Worm (Caenorhabditis elegans) whole organism, young adult: ENCODE results near the gene pmt-1.

Experiments
- B0261.1 ChIP-seq: sonication (generic microtip); optimal IDR thresholded peaks from 2 replicates; lab custom pipeline; 2016; ENCODE audit warnings: mild to moderate bottlenecking, missing genetic modification characterization, moderate library complexity, missing compliant biosample characterization
- C06A6.2 ChIP-seq: fragments of 200-800 bp; sonication (Bioruptor generic); conservative IDR thresholded peaks from 2 replicates; pipeline ENCODE4 v1.3.6; 2022; ENCODE audit warnings: missing genetic modification characterization, missing compliant biosample characterization
- D2030.7 ChIP-seq: fragments of 200-800 bp; sonication (Bioruptor generic); IDR thresholded peaks from 2 replicates; pipeline ENCODE4 v1.3.6; 2022; ENCODE audit warnings: missing genetic modification reagents, missing genetic modification characterization, missing compliant biosample characterization
- F22D6.2 ChIP-seq: sonication (generic microtip); optimal IDR thresholded peaks from 2 replicates; lab custom pipeline; 2016; ENCODE audit warnings: mild to moderate bottlenecking, missing genetic modification characterization, missing compliant biosample characterization
- F37B4.10 ChIP-seq: fragments of 200-800 bp; sonication (Bioruptor generic); IDR thresholded peaks from 2 replicates; pipeline ENCODE4 v1.3.6; 2022; ENCODE audit warnings: missing genetic modification characterization, missing compliant biosample characterization
- F39B2.1 ChIP-seq: fragments of 200-800 bp; sonication (Bioruptor generic); IDR thresholded peaks from 2 replicates; pipeline ENCODE4 v1.3.6; 2022; ENCODE audit warnings: missing genetic modification reagents, missing genetic modification characterization, missing compliant biosample characterization
- F52B5.7 ChIP-seq: sonication (generic microtip); optimal IDR thresholded peaks from 2 replicates; lab custom pipeline; 2016; ENCODE audit warnings: mild to moderate bottlenecking, missing genetic modification characterization, missing compliant biosample characterization
- F55B11.4 ChIP-seq: sonication (generic microtip); optimal IDR thresholded peaks from 2 replicates; lab custom pipeline; 2016; ENCODE audit warnings: missing compliant biosample characterization, missing genetic modification characterization, borderline replicate concordance; ENCODE audit not compliant: insufficient read depth
- F57A8.1 ChIP-seq: fragments of 200-800 bp; sonication (Bioruptor generic); optimal IDR thresholded peaks from 2 replicates; lab custom pipeline; 2018; ENCODE audit warnings: mild to moderate bottlenecking, missing genetic modification characterization, moderate library complexity, missing compliant biosample characterization
- F57C9.4 ChIP-seq: sonication (generic microtip); optimal IDR thresholded peaks from 2 replicates; lab custom pipeline; 2017; ENCODE audit warnings: mild to moderate bottlenecking, missing genetic modification characterization, missing compliant biosample characterization
- K11D2.4 ChIP-seq: fragments of 200-800 bp; sonication (Bioruptor generic); IDR thresholded peaks from 2 replicates; pipeline ENCODE4 v1.3.6; 2022; ENCODE audit warnings: missing genetic modification reagents, missing genetic modification characterization, missing compliant biosample characterization
- Y53F4B.3 ChIP-seq: fragments of 200-800 bp; sonication (Bioruptor generic); IDR thresholded peaks from 2 replicates; pipeline ENCODE4 v1.3.6; 2022; ENCODE audit warnings: missing genetic modification reagents, missing genetic modification characterization, missing compliant biosample characterization
- Y56A3A.18 ChIP-seq: fragments of 200-800 bp; sonication (Bioruptor generic); IDR thresholded peaks from 2 replicates; pipeline ENCODE4 v1.3.6; 2022; ENCODE audit warnings: missing genetic modification reagents, missing genetic modification characterization, missing compliant biosample characterization
- Y67H2A.10 ChIP-seq: fragments of 200-800 bp; sonication (Bioruptor generic); conservative IDR thresholded peaks from 2 replicates; pipeline ENCODE4 v1.3.6; 2022; ENCODE audit warnings: missing genetic modification reagents, missing genetic modification characterization, missing compliant biosample characterization
- aptf-3 ChIP-seq: fragments of 200-800 bp; sonication (Bioruptor generic); IDR thresholded peaks from 2 replicates; pipeline ENCODE4 v1.3.6; 2022; ENCODE audit warnings: missing genetic modification characterization, missing compliant biosample characterization
- athp-1 ChIP-seq: sonication (generic microtip); optimal IDR thresholded peaks from 2 replicates; lab custom pipeline; 2017; ENCODE audit warnings: mild to moderate bottlenecking, missing genetic modification characterization, missing compliant biosample characterization
- bed-1 ChIP-seq: fragments of 200-800 bp; sonication (Bioruptor generic); IDR thresholded peaks from 2 replicates; pipeline ENCODE4 v1.3.6; 2022; ENCODE audit warnings: missing genetic modification reagents, missing genetic modification characterization, missing compliant biosample characterization
- bed-2 ChIP-seq: fragments of 200-800 bp; sonication (Bioruptor generic); IDR thresholded peaks from 2 replicates; pipeline ENCODE4 v1.3.6; 2022; ENCODE audit warnings: missing genetic modification reagents, missing genetic modification characterization, missing compliant biosample characterization
- ceh-100 ChIP-seq: fragments of 200-800 bp; sonication (Bioruptor generic); IDR thresholded peaks from 2 replicates; pipeline ENCODE4 v1.3.6; 2022; ENCODE audit warnings: missing genetic modification reagents, missing genetic modification characterization, missing compliant biosample characterization
- ceh-58 ChIP-seq: fragments of 200-800 bp; sonication (Bioruptor generic); IDR thresholded peaks from 2 replicates; pipeline ENCODE4 v1.3.6; 2022; ENCODE audit warnings: missing genetic modification characterization, missing compliant biosample characterization
- die-1 ChIP-seq: sonication (generic microtip); optimal IDR thresholded peaks from 2 replicates; lab custom pipeline; 2016; ENCODE audit warnings: missing genotype, mild to moderate bottlenecking, missing genetic modification characterization, missing compliant biosample characterization
- dpl-1 ChIP-seq: fragments of 150-350 bp; optimal IDR thresholded peaks from 2 replicates; lab custom pipeline; 2014; ENCODE audit warnings: missing biosample characterization, missing genetic modification reagents, missing genetic modification characterization
- ekl-4 ChIP-seq: fragments of 200-800 bp; sonication (Bioruptor generic); IDR thresholded peaks from 2 replicates; pipeline ENCODE4 v1.3.6; 2022; ENCODE audit warnings: missing genetic modification reagents, missing genetic modification characterization, missing compliant biosample characterization
- gei-17 ChIP-seq: fragments of 200-800 bp; sonication (Bioruptor generic); optimal IDR thresholded peaks from 2 replicates; lab custom pipeline; 2018; ENCODE audit warnings: mild to moderate bottlenecking, missing genetic modification characterization, missing compliant biosample characterization
- hmg-1.2 ChIP-seq: fragments of 200-800 bp; sonication (Bioruptor generic); IDR thresholded peaks from 2 replicates; pipeline ENCODE4 v1.3.6; 2022; ENCODE audit warnings: missing genetic modification reagents, missing genetic modification characterization, missing compliant biosample characterization
- hmg-20 ChIP-seq: fragments of 200-800 bp; sonication (Bioruptor generic); IDR thresholded peaks from 2 replicates; pipeline ENCODE4 v1.3.6; 2022; ENCODE audit warnings: missing genetic modification reagents, missing genetic modification characterization, missing compliant biosample characterization
- hsf-1 ChIP-seq: fragments of 200-800 bp; sonication (Bioruptor generic); IDR thresholded peaks from 2 replicates; pipeline ENCODE4 v1.3.6; 2022; ENCODE audit warnings: missing genetic modification reagents, missing genetic modification characterization, missing compliant biosample characterization
- lsy-27 ChIP-seq: sonication (generic microtip); optimal IDR thresholded peaks from 2 replicates; lab custom pipeline; 2017; ENCODE audit warnings: missing genetic modification characterization, mild to moderate bottlenecking, missing compliant biosample characterization, antibody characterized with exemption, missing genotype, borderline replicate concordance; ENCODE audit not compliant: insufficient read depth
- madf-10 ChIP-seq: sonication (generic microtip); optimal IDR thresholded peaks from 2 replicates; lab custom pipeline; 2016; ENCODE audit warnings: mild to moderate bottlenecking, missing genetic modification characterization, missing compliant biosample characterization
- madf-3 ChIP-seq: fragments of 200-800 bp; sonication (Bioruptor generic); IDR thresholded peaks from 2 replicates; pipeline ENCODE4 v1.3.6; 2022; ENCODE audit warnings: missing genetic modification reagents, missing genetic modification characterization, missing compliant biosample characterization
- madf-8 ChIP-seq: fragments of 200-800 bp; sonication (Bioruptor generic); conservative IDR thresholded peaks from 2 replicates; pipeline ENCODE4 v1.3.6; 2022; ENCODE audit warnings: missing genetic modification reagents, missing genetic modification characterization, missing compliant biosample characterization
- mel-28 ChIP-seq: sonication (generic microtip); optimal IDR thresholded peaks from 2 replicates; lab custom pipeline; 2016; ENCODE audit warnings: borderline replicate concordance, mild to moderate bottlenecking, missing genetic modification characterization, missing compliant biosample characterization
- nfya-2 ChIP-seq: fragments of 200-800 bp; sonication (Bioruptor generic); IDR thresholded peaks from 2 replicates; pipeline ENCODE4 v1.3.6; 2022; ENCODE audit warnings: missing genetic modification reagents, missing genetic modification characterization, missing compliant biosample characterization
- nhr-120 ChIP-seq: fragments of 200-800 bp; sonication (Bioruptor generic); IDR thresholded peaks from 2 replicates; pipeline ENCODE4 v1.3.6; 2022; ENCODE audit warnings: missing genetic modification characterization, missing compliant biosample characterization
- nhr-27 ChIP-seq: fragments of 200-800 bp; sonication (Bioruptor generic); optimal IDR thresholded peaks from 2 replicates; lab custom pipeline; 2018; ENCODE audit warnings: mild to moderate bottlenecking, missing genetic modification characterization, moderate library complexity, missing compliant biosample characterization
- nhr-90 ChIP-seq: sonication (generic microtip); optimal IDR thresholded peaks from 2 replicates; lab custom pipeline; 2016; ENCODE audit warnings: missing genotype, mild to moderate bottlenecking, missing genetic modification characterization, missing compliant biosample characterization
- pha-4 ChIP-seq: fragments of 150-350 bp; sonication (generic microtip); optimal IDR thresholded peaks from 2 replicates; lab custom pipeline; 2014; ENCODE audit warnings: missing biosample characterization, missing genetic modification reagents, missing genetic modification characterization
- sea-2 ChIP-seq: fragments of 200-800 bp; sonication (Bioruptor generic); IDR thresholded peaks from 2 replicates; pipeline ENCODE4 v1.3.6; 2022; ENCODE audit warnings: missing genetic modification characterization, missing compliant biosample characterization
- somi-1 ChIP-seq: fragments of 200-800 bp; sonication (Bioruptor generic); optimal IDR thresholded peaks from 2 replicates; lab custom pipeline; 2018; ENCODE audit warnings: mild to moderate bottlenecking, missing genetic modification characterization, missing compliant biosample characterization
- tlf-1 ChIP-seq: fragments of 200-800 bp; sonication (Bioruptor generic); optimal IDR thresholded peaks from 2 replicates; lab custom pipeline; 2018; ENCODE audit warnings: mild to moderate bottlenecking, missing genetic modification characterization, missing compliant biosample characterization
- unc-62 ChIP-seq: fragments of 150-350 bp; optimal IDR thresholded peaks from 2 replicates; lab custom pipeline; 2014; ENCODE audit warnings: missing biosample characterization, missing genetic modification reagents, missing genetic modification characterization
- xnd-1 ChIP-seq: sonication (generic microtip); optimal IDR thresholded peaks from 2 replicates; lab custom pipeline; 2016; ENCODE audit warnings: missing genotype, missing genetic modification reagents, missing genetic modification characterization, missing compliant biosample characterization
- zim-3 ChIP-seq: sonication (generic microtip); optimal IDR thresholded peaks from 2 replicates; lab custom pipeline; 2017; ENCODE audit warnings: mild to moderate bottlenecking, missing genetic modification characterization, moderate library complexity, missing compliant biosample characterization
- ztf-18 ChIP-seq: sonication (generic microtip); optimal IDR thresholded peaks from 2 replicates; lab custom pipeline; 2016; ENCODE audit warnings: missing genotype, mild to moderate bottlenecking, missing genetic modification characterization, missing compliant biosample characterization
- ztf-25 ChIP-seq: fragments of 200-800 bp; sonication (Bioruptor generic); IDR thresholded peaks from 2 replicates; pipeline ENCODE4 v1.3.6; 2022; ENCODE audit warnings: missing genetic modification reagents, missing genetic modification characterization, missing compliant biosample characterization
- ztf-3 ChIP-seq: fragments of 200-800 bp; sonication (Bioruptor generic); optimal IDR thresholded peaks from 2 replicates; lab custom pipeline; 2018; ENCODE audit warnings: mild to moderate bottlenecking, missing genetic modification characterization, missing compliant biosample characterization

The pmt-1 gene

ce11 chrII:5293287-5293850, 11.0 kb upstream of the pmt-1 start, which contains the start of gene ZK622.1 (continued):
- no peak for TF ChIP-seq unc-62 (GFP tag; lab: Kevin White, UChicago)
- TF ChIP-seq ztf-25 (GFP tag; lab: Robert Waterston, UW): peak; percentile 72
- TF ChIP-seq Y67H2A.10 (GFP tag; lab: Robert Waterston, UW): no peak
- TF ChIP-seq nfya-2 (GFP tag; lab: Robert Waterston, UW): no peak
- TF ChIP-seq pha-4 (tag; lab: Kevin White, UChicago): no peak
- peak; percentile 87 for TF ChIP-seq B0261.1 (tag; lab: Kevin White, UChicago)
- peak; percentile 79 for TF ChIP-seq hmg-1.2 (GFP tag; lab: Robert Waterston, UW)
- TF ChIP-seq lsy-27 (tag; lab: Kevin White, UChicago): no peak
- no peak for TF ChIP-seq tlf-1 (GFP tag; lab: Kevin White, UChicago)
- no peak for TF ChIP-seq aptf-3 (GFP tag; lab: Robert Waterston, UW)
- TF ChIP-seq nhr-120 (GFP tag; lab: Robert Waterston, UW): no peak
- peak; percentile 61 for TF ChIP-seq nhr-90 (tag; lab: Kevin White, UChicago)
- TF ChIP-seq C06A6.2 (GFP tag; lab: Robert Waterston, UW): no peak
- TF ChIP-seq F57C9.4 (tag; lab: Kevin White, UChicago): no peak
- no peak for TF ChIP-seq bed-2 (GFP tag; lab: Robert Waterston, UW)
- no peak for TF ChIP-seq mel-28
- TF ChIP-seq athp-1 (tag; lab: Kevin White, UChicago): no peak
- no peak for TF ChIP-seq gei-17 (GFP tag; lab: Kevin White, UChicago)
- no peak for TF ChIP-seq dpl-1 (GFP tag; lab: Kevin White, UChicago)
- TF ChIP-seq die-1 (tag; lab: Kevin White, UChicago): peak; percentile 77
- TF ChIP-seq K11D2.4 (GFP tag; lab: Robert Waterston, UW): no peak
- TF ChIP-seq ztf-3 (GFP tag; lab: Kevin White, UChicago): no peak
- TF ChIP-seq D2030.7: peak; percentile 63
- no peak for TF ChIP-seq xnd-1 (tag; lab: Kevin White, UChicago)
- TF ChIP-seq ceh-100 (GFP tag; lab: Robert Waterston, UW): 0 out of 2 replicates have a peak, but pooled peaks have one; percentile 37
- peak; percentile 48 for TF ChIP-seq ztf-18 (tag; lab: Kevin White, UChicago)
- TF ChIP-seq F37B4.10 (GFP tag; lab: Robert Waterston, UW): no peak
- peak; percentile 16 for TF ChIP-seq F57A8.1 (GFP tag; lab: Kevin White, UChicago)
- TF ChIP-seq nhr-27 (tag; lab: Kevin White, UChicago): no peak
- peak; percentile 43; the same call in 1 of the 2 replicates for TF ChIP-seq Y53F4B.3 (GFP tag; lab: Robert Waterston, UW)
- TF ChIP-seq madf-8 (GFP tag; lab: Robert Waterston, UW): no peak
- 0 out of 2 replicates have a peak, but pooled peaks have one; percentile 33 for TF ChIP-seq hmg-20 (GFP tag; lab: Robert Waterston, UW)
- no peak for TF ChIP-seq F22D6.2
- no peak for TF ChIP-seq ceh-58 (GFP tag; lab: Robert Waterston, UW)
- TF ChIP-seq ekl-4 (GFP tag; lab: Robert Waterston, UW): peak; percentile 76; the same call in 1 of the 2 replicates
- no peak for TF ChIP-seq bed-1 (GFP tag; lab: Robert Waterston, UW)
- TF ChIP-seq sea-2 (GFP tag; lab: Robert Waterston, UW): no peak
- no peak for TF ChIP-seq hsf-1 (GFP tag; lab: Robert Waterston, UW)
- TF ChIP-seq somi-1 (GFP tag; lab: Kevin White, UChicago): no peak
- no peak for TF ChIP-seq F52B5.7 (tag; lab: Kevin White, UChicago)
- no peak for TF ChIP-seq F55B11.4 (tag; lab: Kevin White, UChicago)
- no peak for TF ChIP-seq madf-3 (GFP tag; lab: Robert Waterston, UW)
- TF ChIP-seq Y56A3A.18 (GFP tag; lab: Robert Waterston, UW): peak; percentile 70; the same call in 1 of the 2 replicates
- TF ChIP-seq zim-3 (tag; lab: Kevin White, UChicago): peak; percentile 50
- peak; percentile 61 for TF ChIP-seq madf-10 (tag; lab: Kevin White, UChicago)
- no peak for TF ChIP-seq F39B2.1 (GFP tag; lab: Robert Waterston, UW)
- TF ChIP-seq, all 124 proteins: peak for 40
